Worm (Caenorhabditis elegans): Measurements from ENCODE around the gene tbb-6.
A peak's percentile ranks its signal among the peaks of the same experiment; 100 is the strongest.

Gene tbb-6

ce11 chrV:12300780-12301460, 39.6 kb downstream of the tbb-6 start:
- TF ChIP-seq nhr-21 (tag; optimal IDR thresholded peaks at IDR 0.05) (peak; percentile 15), mdl-1 (tag; optimal IDR thresholded peaks at IDR 0.05) (no peak), crh-2 (tag; optimal IDR thresholded peaks at IDR 0.05) (peak; percentile 6), sma-3 (GFP tag; optimal IDR thresholded peaks at IDR 0.05) (peak; percentile 37), nhr-25 (tag; optimal IDR thresholded peaks at IDR 0.05) (peak; percentile 69), ztf-1 (GFP tag; conservative IDR thresholded peaks at IDR 0.05) (no peak), ama-1 (optimal IDR thresholded peaks at IDR 0.05) (peak; percentile 15)

- TF ChIP-seq ceh-82 (tag; optimal IDR thresholded peaks at IDR 0.05) (no peak), lin-39 (tag; optimal IDR thresholded peaks at IDR 0.05) (no peak), ZK546.5 (tag; optimal IDR thresholded peaks at IDR 0.05) (no peak), skn-1 (tag; optimal IDR thresholded peaks at IDR 0.05) (no peak), nhr-11 (tag; optimal IDR thresholded peaks at IDR 0.05) (no peak), ztf-11 (tag; optimal IDR thresholded peaks at IDR 0.05) (no peak), peb-1 (tag; optimal IDR thresholded peaks at IDR 0.05) (no peak), blmp-1 (tag; optimal IDR thresholded peaks at IDR 0.05; ENCODE audit: insufficient read depth) (no peak), sma-9 (GFP tag; optimal IDR thresholded peaks at IDR 0.05) (no peak), sma-9 (tag; optimal IDR thresholded peaks at IDR 0.05) (no peak), sem-4 (tag; optimal IDR thresholded peaks at IDR 0.05) (no peak), elt-3 (tag; optimal IDR thresholded peaks at IDR 0.05) (no peak), elt-1 (tag; optimal IDR thresholded peaks at IDR 0.05) (no peak), unc-39 (tag; optimal IDR thresholded peaks at IDR 0.05) (no peak), C34F6.9 (tag; optimal IDR thresholded peaks at IDR 0.05) (no peak), crh-2 (tag; optimal IDR thresholded peaks at IDR 0.05) (peak; percentile 31), lin-13 (GFP tag; optimal IDR thresholded peaks at IDR 0.05) (no peak), sma-3 (GFP tag; optimal IDR thresholded peaks at IDR 0.05) (peak; percentile 13), mbf-1 (tag; optimal IDR thresholded peaks at IDR 0.05) (no peak), aly-2 (tag; optimal IDR thresholded peaks at IDR 0.05) (no peak), fos-1 (tag; optimal IDR thresholded peaks at IDR 0.05) (peak; percentile 49)
Measured at ce11 chrV:12301985-12302591, 40.8 kb downstream of the tbb-6 start, which contains the start of the genes frm-7 and F55C5.17. Gene frm-7, plus strand, starts transcription at chrV:12302484. Gene F55C5.17, plus strand, starts transcription at chrV:12302541.

ce11 chrV:12303453-12304077, 42.2 kb downstream of the tbb-6 start:
- TF ChIP-seq lsy-2 (tag; optimal IDR thresholded peaks at IDR 0.05) (peak; percentile 77 to 78), lin-13 (GFP tag; optimal IDR thresholded peaks at IDR 0.05) (peak; percentile 68), nhr-77 (tag; optimal IDR thresholded peaks at IDR 0.05) (no peak), nhr-23 (tag; optimal IDR thresholded peaks at IDR 0.05) (no peak), ztf-1 (GFP tag; conservative IDR thresholded peaks at IDR 0.05) (0 out of 2 replicates have a peak, but pooled peaks have one; percentile 87), ceh-82 (tag; optimal IDR thresholded peaks at IDR 0.05) (peak; percentile 82), Y55F3AM.14 (GFP tag; optimal IDR thresholded peaks at IDR 0.05) (peak; percentile 96), snpc-4 (tag; optimal IDR thresholded peaks at IDR 0.05) (peak; percentile 59), nhr-25 (tag; optimal IDR thresholded peaks at IDR 0.05) (peak; percentile 74), egl-27 (tag; optimal IDR thresholded peaks at IDR 0.05) (peak; percentile 73), nhr-6 (tag; optimal IDR thresholded peaks at IDR 0.05) (no peak), zag-1 (tag; optimal IDR thresholded peaks at IDR 0.05) (peak; percentile 77), C34F6.9 (tag; optimal IDR thresholded peaks at IDR 0.05) (peak; percentile 65), nhr-12 (tag; optimal IDR thresholded peaks at IDR 0.05) (no peak), sma-9 (GFP tag; optimal IDR thresholded peaks at IDR 0.05) (peak; percentile 95), sma-9 (tag; optimal IDR thresholded peaks at IDR 0.05) (no peak), nhr-10 (tag; optimal IDR thresholded peaks at IDR 0.05) (peak; percentile 21), aly-2 (tag; optimal IDR thresholded peaks at IDR 0.05) (no peak), nhr-129 (tag; optimal IDR thresholded peaks at IDR 0.05) (peak; percentile 85), ama-1 (optimal IDR thresholded peaks at IDR 0.05) (no peak), ztf-11 (tag; optimal IDR thresholded peaks at IDR 0.05) (no peak), unc-62 (GFP tag; optimal IDR thresholded peaks at IDR 0.05) (peak; percentile 60), fos-1 (tag; optimal IDR thresholded peaks at IDR 0.05) (peak; percentile 59), gmeb-1 (tag; optimal IDR thresholded peaks at IDR 0.05) (peak; percentile 73), crh-2 (tag; optimal IDR thresholded peaks at IDR 0.05) (peak; percentile 70), sem-4 (tag; optimal IDR thresholded peaks at IDR 0.05) (peak; percentile 87), F13H6.1 (tag; optimal IDR thresholded peaks at IDR 0.05) (peak; percentile 92), sma-3 (GFP tag; optimal IDR thresholded peaks at IDR 0.05) (peak; percentile 87), peb-1 (tag; optimal IDR thresholded peaks at IDR 0.05) (peak; percentile 1), blmp-1 (tag; optimal IDR thresholded peaks at IDR 0.05; ENCODE audit: insufficient read depth) (peak; percentile 41), lin-39 (tag; optimal IDR thresholded peaks at IDR 0.05) (no peak), skn-1 (tag; optimal IDR thresholded peaks at IDR 0.05) (no peak), elt-3 (tag; optimal IDR thresholded peaks at IDR 0.05) (no peak), nhr-11 (tag; optimal IDR thresholded peaks at IDR 0.05) (peak; percentile 86), elt-1 (tag; optimal IDR thresholded peaks at IDR 0.05) (no peak), alr-1 (tag; optimal IDR thresholded peaks at IDR 0.05) (no peak), lin-11 (tag; optimal IDR thresholded peaks at IDR 0.05) (peak; percentile 76), nhr-21 (tag; optimal IDR thresholded peaks at IDR 0.05) (peak; percentile 76), ztf-4 (tag; optimal IDR thresholded peaks at IDR 0.05) (peak; percentile 81), mbf-1 (tag; optimal IDR thresholded peaks at IDR 0.05) (peak; percentile 51), ZK546.5 (tag; optimal IDR thresholded peaks at IDR 0.05) (no peak), mdl-1 (tag; optimal IDR thresholded peaks at IDR 0.05) (peak in 1 of 2 experiments; percentile 29)
